Worm (Caenorhabditis elegans): ENCODE measurements around the gene str-73.

The str-73 gene

DNA sequence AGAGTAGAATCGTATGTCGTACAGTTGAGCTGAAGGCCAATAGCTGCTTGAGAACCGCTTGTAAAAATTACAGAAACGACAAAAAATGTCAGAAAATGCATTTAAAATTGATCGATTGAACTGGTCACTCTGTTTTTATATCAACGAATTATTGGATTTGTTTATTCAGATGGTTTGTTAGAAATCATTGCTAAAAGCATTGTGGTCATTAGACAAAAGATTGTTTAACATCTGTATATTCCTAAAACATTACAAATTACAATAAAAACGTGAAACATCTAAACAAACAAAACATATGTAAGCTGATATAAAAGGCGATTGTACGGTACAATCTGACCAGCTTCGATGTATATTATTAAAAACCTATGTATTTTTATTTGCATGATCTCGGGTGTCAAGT is 5.5 kb downstream of the str-73 start, which contains the start of the genes F26D2.13 and F26D2.14:
Gene F26D2.13, minus strand, starts transcription at position 101 of the 400 bp plus-strand sequence.
Gene F26D2.14, plus strand, starts transcription at position 346 of the 400 bp plus-strand sequence.
- TF ChIP-seq F37B4.10 (GFP tag; IDR thresholded peaks at IDR 0.05): no peak
- no peak for TF ChIP-seq F23B12.7 (tag; optimal IDR thresholded peaks at IDR 0.05; ENCODE audit: insufficient read depth)
- TF ChIP-seq egrh-3 (GFP tag; IDR thresholded peaks at IDR 0.05): no peak
- TF ChIP-seq T07F8.4 (tag; optimal IDR thresholded peaks at IDR 0.05): no peak
- no peak for TF ChIP-seq xnd-1 (tag; optimal IDR thresholded peaks at IDR 0.05)
- no peak for TF ChIP-seq zim-3 (tag; optimal IDR thresholded peaks at IDR 0.05)

DNA sequence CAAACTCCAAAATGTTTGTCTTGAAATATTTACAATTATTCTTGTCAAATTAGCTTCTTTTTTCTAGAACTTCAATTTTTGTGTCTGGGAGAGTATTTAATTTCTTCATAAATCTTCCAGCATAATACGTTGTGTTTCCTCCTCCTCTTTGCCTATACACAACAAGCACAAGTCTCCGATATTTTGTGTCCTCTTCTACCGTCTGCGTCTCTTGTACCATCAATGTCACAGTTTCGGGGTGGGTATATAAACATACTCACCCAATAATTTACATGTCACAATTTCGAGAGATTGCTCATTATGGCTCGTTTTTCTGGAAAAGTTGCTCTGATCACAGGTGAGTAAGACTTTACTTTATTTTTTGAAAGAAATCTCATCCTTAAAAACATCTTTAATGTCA is 7.5 kb downstream of the str-73 start, which contains the start of gene F26D2.15:
Gene F26D2.15, plus strand, starts transcription at position 301 of the 400 bp plus-strand sequence.
- no peak for TF ChIP-seq ztf-6 (GFP tag; IDR thresholded peaks at IDR 0.05)
- no peak for TF ChIP-seq ztf-18 (tag; optimal IDR thresholded peaks at IDR 0.05)
- no peak for TF ChIP-seq pbrm-1 (GFP tag; IDR thresholded peaks at IDR 0.05)
- TF ChIP-seq zfh-2 (GFP tag; conservative IDR thresholded peaks at IDR 0.05): no peak
- no peak for TF ChIP-seq bed-1 (GFP tag; IDR thresholded peaks at IDR 0.05)
- TF ChIP-seq nfya-2 (GFP tag; IDR thresholded peaks at IDR 0.05): no peak
- no peak for TF ChIP-seq K11D2.4 (GFP tag; IDR thresholded peaks at IDR 0.05)
- no peak for TF ChIP-seq hmg-20 (GFP tag; IDR thresholded peaks at IDR 0.05)
- TF ChIP-seq ZK185.1 (tag; optimal IDR thresholded peaks at IDR 0.05; ENCODE audit: poor library complexity, severe bottlenecking): no peak
- no peak for TF ChIP-seq F37B4.10 (GFP tag; IDR thresholded peaks at IDR 0.05)
- no peak for TF ChIP-seq ztf-22 (GFP tag; optimal IDR thresholded peaks at IDR 0.05)
- TF ChIP-seq athp-1 (tag; optimal IDR thresholded peaks at IDR 0.05): no peak
- TF ChIP-seq nhr-179 (tag; optimal IDR thresholded peaks at IDR 0.05): no peak
- no peak for TF ChIP-seq F52B5.7 (tag; optimal IDR thresholded peaks at IDR 0.05)

ce11 chrV:16443626-16444025 is 13.6 kb downstream of the str-73 start, which contains the start of gene srh-141:
Gene srh-141, plus strand, starts transcription at chrV:16443926.
- no peak for TF ChIP-seq F49E8.2 (tag; optimal IDR thresholded peaks at IDR 0.05; ENCODE audit: insufficient read depth)
- no peak for TF ChIP-seq B0261.1 (tag; optimal IDR thresholded peaks at IDR 0.05)
- TF ChIP-seq hlh-26 (GFP tag; conservative IDR thresholded peaks at IDR 0.05): no peak
- TF ChIP-seq rec-8 (tag; optimal IDR thresholded peaks at IDR 0.05): no peak
- TF ChIP-seq hmg-1.2 (GFP tag; IDR thresholded peaks at IDR 0.05): no peak
- no peak for TF ChIP-seq nfya-2 (GFP tag; IDR thresholded peaks at IDR 0.05)
- TF ChIP-seq F52B5.7 (tag; optimal IDR thresholded peaks at IDR 0.05): no peak
- TF ChIP-seq tbp1 (GFP tag; optimal IDR thresholded peaks at IDR 0.05): no peak
- no peak for TF ChIP-seq cebp-2 (GFP tag; IDR thresholded peaks at IDR 0.05)
- no peak for TF ChIP-seq lsl-1 (GFP tag; optimal IDR thresholded peaks at IDR 0.05)
- TF ChIP-seq lin-35 (GFP tag; optimal IDR thresholded peaks at IDR 0.05): no peak
- TF ChIP-seq zfh-2 (GFP tag; conservative IDR thresholded peaks at IDR 0.05): no peak
- TF ChIP-seq madf-6 (GFP tag; IDR thresholded peaks at IDR 0.05): no peak
- no peak for TF ChIP-seq xnd-1 (tag; optimal IDR thresholded peaks at IDR 0.05)
- no peak for TF ChIP-seq nhr-80 (tag; optimal IDR thresholded peaks at IDR 0.05)
- TF ChIP-seq mes-4 (tag; optimal IDR thresholded peaks at IDR 0.05): no peak
- no peak for TF ChIP-seq ztf-28 (GFP tag; IDR thresholded peaks at IDR 0.05)

ce11 chrV:16445676-16446075 is 15.6 kb downstream of the str-73 start, which contains the start of gene T08G3.6:
Gene T08G3.6, plus strand, starts transcription at chrV:16445976.
- TF ChIP-seq T07F8.4 (tag; optimal IDR thresholded peaks at IDR 0.05): no peak
- no peak for TF ChIP-seq snpc-4 (GFP tag; optimal IDR thresholded peaks at IDR 0.05)
- TF ChIP-seq snpc-4 (tag; optimal IDR thresholded peaks at IDR 0.05): no peak
- no peak for TF ChIP-seq ceh-27 (GFP tag; optimal IDR thresholded peaks at IDR 0.05)
- no peak for TF ChIP-seq ztf-6 (GFP tag; IDR thresholded peaks at IDR 0.05)
- TF ChIP-seq lin-35 (GFP tag; optimal IDR thresholded peaks at IDR 0.05): no peak
- no peak for TF ChIP-seq T26A5.8 (tag; optimal IDR thresholded peaks at IDR 0.05)
- no peak for TF ChIP-seq egrh-3 (GFP tag; IDR thresholded peaks at IDR 0.05)
- TF ChIP-seq F57C9.4 (tag; optimal IDR thresholded peaks at IDR 0.05): no peak
- TF ChIP-seq gei-17 (GFP tag; optimal IDR thresholded peaks at IDR 0.05): no peak
- TF ChIP-seq mel-28 (tag; optimal IDR thresholded peaks at IDR 0.05; ENCODE audit: borderline replicate concordance): no peak
- TF ChIP-seq repo-1 (tag; optimal IDR thresholded peaks at IDR 0.05): no peak
- TF ChIP-seq let-607 (tag; optimal IDR thresholded peaks at IDR 0.05): no peak
- TF ChIP-seq madf-10 (tag; optimal IDR thresholded peaks at IDR 0.05): no peak
- TF ChIP-seq cebp-2 (GFP tag; IDR thresholded peaks at IDR 0.05): no peak
- no peak for TF ChIP-seq fkh-3 (tag; optimal IDR thresholded peaks at IDR 0.05)
